Fruit fly (Drosophila melanogaster) whole organism, adult: ENCODE results near the gene Meltrin.

ENCODE experiments used
- CG11617 ChIP-seq: fragments of 200-800 bp; sonication (Bioruptor generic); optimal IDR thresholded peaks from 2 replicates; lab custom pipeline; 2017; ENCODE audit warnings: mild to moderate bottlenecking, missing biosample characterization, missing genetic modification reagents, missing genetic modification characterization
- CG12768 ChIP-seq: fragments of 200-800 bp; sonication (Bioruptor generic); optimal IDR thresholded peaks from 2 replicates; lab custom pipeline; 2017; ENCODE audit warnings: missing biosample characterization, missing genetic modification characterization, mild to moderate bottlenecking, moderate library complexity, missing genetic modification reagents
- CG14711 ChIP-seq: fragments of 200-800 bp; sonication (Bioruptor generic); optimal IDR thresholded peaks from 2 replicates; lab custom pipeline; 2018; ENCODE audit warnings: missing biosample characterization, mild to moderate bottlenecking, missing genetic modification characterization, moderate library complexity
- CG1620 ChIP-seq: fragments of 200-800 bp; sonication (Bioruptor generic); optimal IDR thresholded peaks from 2 replicates; lab custom pipeline; 2016; ENCODE audit warnings: missing biosample characterization, missing genetic modification characterization
- CG33017 ChIP-seq: fragments of 200-800 bp; sonication (Bioruptor generic); optimal IDR thresholded peaks from 2 replicates; lab custom pipeline; 2018; ENCODE audit warnings: missing biosample characterization, mild to moderate bottlenecking, missing genetic modification characterization, moderate library complexity
- CG5204 ChIP-seq: fragments of 200-800 bp; sonication (Bioruptor generic); optimal IDR thresholded peaks from 2 replicates; lab custom pipeline; 2016; ENCODE audit warnings: missing biosample characterization, missing genetic modification characterization
- CG7045 ChIP-seq: fragments of 200-800 bp; sonication (Bioruptor generic); optimal IDR thresholded peaks from 2 replicates; lab custom pipeline; 2017; ENCODE audit warnings: missing biosample characterization, mild to moderate bottlenecking, missing genetic modification characterization
- CG7101 ChIP-seq: fragments of 200-800 bp; sonication (Bioruptor generic); optimal IDR thresholded peaks from 2 replicates; lab custom pipeline; 2018; ENCODE audit warnings: missing biosample characterization, mild to moderate bottlenecking, missing genetic modification characterization, moderate library complexity
- Clk ChIP-seq: fragments of 200-800 bp; sonication (Bioruptor generic); optimal IDR thresholded peaks from 2 replicates; lab custom pipeline; 2017; ENCODE audit warnings: missing biosample characterization, missing genetic modification characterization
- Crg-1 ChIP-seq: fragments of 200-800 bp; sonication (Bioruptor generic); optimal IDR thresholded peaks from 2 replicates; lab custom pipeline; 2016; ENCODE audit warnings: missing biosample characterization, missing genetic modification characterization
- Hr96 ChIP-seq: fragments of 200-800 bp; sonication (Bioruptor generic); optimal IDR thresholded peaks from 2 replicates; lab custom pipeline; 2016; ENCODE audit warnings: missing biosample characterization, missing genetic modification characterization
- Mnt ChIP-seq: fragments of 200-800 bp; sonication (Bioruptor generic); optimal IDR thresholded peaks from 2 replicates; lab custom pipeline; 2016; ENCODE audit warnings: missing biosample characterization, mild to moderate bottlenecking, missing genetic modification characterization
- bab1 ChIP-seq: fragments of 200-800 bp; sonication (Bioruptor generic); optimal IDR thresholded peaks from 3 replicates; lab custom pipeline; 2019; ENCODE audit warnings: missing biosample characterization, mild to moderate bottlenecking, missing genetic modification characterization, moderate library complexity
- cic ChIP-seq: fragments of 200-800 bp; sonication (Bioruptor generic); optimal IDR thresholded peaks from 2 replicates; lab custom pipeline; 2017; ENCODE audit warnings: missing biosample characterization, mild to moderate bottlenecking, missing genetic modification characterization, moderate library complexity
- cnc ChIP-seq, 2 experiments: fragments of >200 bp; optimal IDR thresholded peaks; 2 replicates each; lab custom pipeline; 2017
- kay ChIP-seq: fragments of 200-800 bp; sonication (Bioruptor generic); peaks from one replicate; lab custom pipeline; 2016; ENCODE audit warnings: missing biosample characterization, missing genetic modification characterization, borderline replicate concordance
- ovo ChIP-seq: fragments of 200-800 bp; sonication (Bioruptor generic); optimal IDR thresholded peaks from 2 replicates; lab custom pipeline; 2016; ENCODE audit warnings: missing biosample characterization, missing genetic modification characterization
- pad ChIP-seq: fragments of 200-800 bp; sonication (Bioruptor generic); optimal IDR thresholded peaks from 3 replicates; lab custom pipeline; 2017; ENCODE audit warnings: missing biosample characterization, missing genetic modification characterization, mild to moderate bottlenecking, moderate library complexity, missing genetic modification reagents
- tj ChIP-seq: fragments of 200-800 bp; sonication (Bioruptor generic); optimal IDR thresholded peaks from 3 replicates; lab custom pipeline; 2017; ENCODE audit warnings: missing biosample characterization, mild to moderate bottlenecking, missing genetic modification characterization, moderate library complexity
- toe ChIP-seq: fragments of 200-800 bp; sonication (Bioruptor generic); optimal IDR thresholded peaks from 2 replicates; lab custom pipeline; 2016; ENCODE audit warnings: missing biosample characterization, missing genetic modification characterization

Meltrin gene

DNA sequence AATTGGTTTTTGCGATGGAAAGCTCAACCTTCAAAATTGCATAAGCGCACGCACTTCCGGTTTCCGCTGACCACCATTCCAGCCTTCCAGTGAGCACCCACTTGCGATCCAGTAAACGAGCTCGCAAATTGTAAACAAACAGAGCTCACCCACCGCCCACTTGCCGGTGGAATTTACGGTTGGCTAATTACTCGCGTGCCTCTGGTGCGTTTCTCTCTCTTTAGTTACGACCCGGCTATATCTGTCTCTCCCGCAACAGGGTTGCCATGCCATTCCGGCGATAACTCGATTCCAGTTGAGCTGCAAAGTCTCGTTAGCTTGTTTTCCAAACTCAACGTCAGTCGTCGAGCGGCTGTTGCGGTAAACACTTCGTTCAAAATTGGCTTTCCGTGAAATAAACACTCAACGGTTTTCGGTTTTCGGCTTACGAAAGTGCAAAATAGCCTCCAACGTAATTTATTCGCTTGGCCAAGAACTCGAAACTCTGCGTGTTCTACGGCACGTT lies 66.9 kb downstream of the Meltrin start, which contains the start of gene Cad88C:
TSS of gene Cad88C (plus strand) at position 360 of the 505 bp plus-strand sequence.
- TF ChIP-seq Mnt (GFP tag; lab: Kevin White, UChicago) (no peak), CG11617 (GFP tag; lab: Kevin White, UChicago) (no peak), cic (GFP tag; lab: Kevin White, UChicago) (no peak), CG14711 (tag; lab: Kevin White, UChicago) (peak; percentile 80), Crg-1 (GFP tag; lab: Kevin White, UChicago) (no peak), cnc (optimal IDR thresholded peaks at IDR 0.05; lab: Kevin White, UChicago) (no peak), CG7045 (no peak), tj (GFP tag; lab: Kevin White, UChicago) (peak; percentile 35), CG1620 (GFP tag; lab: Kevin White, UChicago) (no peak), bab1 (GFP tag; lab: Kevin White, UChicago) (no peak), pad (no peak)

DNA sequence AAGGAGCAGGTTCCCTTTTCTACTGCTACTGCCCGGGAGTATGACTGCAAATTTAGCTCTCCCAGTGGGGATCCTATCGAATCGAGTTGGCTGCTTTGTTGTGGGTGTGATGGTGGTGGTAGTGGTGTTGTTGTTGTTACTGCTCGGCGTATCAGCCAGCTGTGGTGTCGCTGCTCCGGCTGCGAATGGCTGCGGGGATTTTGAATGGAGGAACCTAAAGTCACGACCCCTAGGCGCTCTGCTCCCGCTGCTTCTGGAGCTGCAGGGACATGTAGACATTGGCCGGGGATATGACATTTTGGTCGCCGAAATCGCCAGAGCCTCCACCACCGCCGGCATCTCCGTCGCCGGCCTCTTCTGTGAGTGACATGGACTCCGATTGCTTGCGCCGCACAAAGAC lies 70.3 kb downstream of the Meltrin start:
- TF ChIP-seq cic (GFP tag; lab: Kevin White, UChicago), result no peak

DNA sequence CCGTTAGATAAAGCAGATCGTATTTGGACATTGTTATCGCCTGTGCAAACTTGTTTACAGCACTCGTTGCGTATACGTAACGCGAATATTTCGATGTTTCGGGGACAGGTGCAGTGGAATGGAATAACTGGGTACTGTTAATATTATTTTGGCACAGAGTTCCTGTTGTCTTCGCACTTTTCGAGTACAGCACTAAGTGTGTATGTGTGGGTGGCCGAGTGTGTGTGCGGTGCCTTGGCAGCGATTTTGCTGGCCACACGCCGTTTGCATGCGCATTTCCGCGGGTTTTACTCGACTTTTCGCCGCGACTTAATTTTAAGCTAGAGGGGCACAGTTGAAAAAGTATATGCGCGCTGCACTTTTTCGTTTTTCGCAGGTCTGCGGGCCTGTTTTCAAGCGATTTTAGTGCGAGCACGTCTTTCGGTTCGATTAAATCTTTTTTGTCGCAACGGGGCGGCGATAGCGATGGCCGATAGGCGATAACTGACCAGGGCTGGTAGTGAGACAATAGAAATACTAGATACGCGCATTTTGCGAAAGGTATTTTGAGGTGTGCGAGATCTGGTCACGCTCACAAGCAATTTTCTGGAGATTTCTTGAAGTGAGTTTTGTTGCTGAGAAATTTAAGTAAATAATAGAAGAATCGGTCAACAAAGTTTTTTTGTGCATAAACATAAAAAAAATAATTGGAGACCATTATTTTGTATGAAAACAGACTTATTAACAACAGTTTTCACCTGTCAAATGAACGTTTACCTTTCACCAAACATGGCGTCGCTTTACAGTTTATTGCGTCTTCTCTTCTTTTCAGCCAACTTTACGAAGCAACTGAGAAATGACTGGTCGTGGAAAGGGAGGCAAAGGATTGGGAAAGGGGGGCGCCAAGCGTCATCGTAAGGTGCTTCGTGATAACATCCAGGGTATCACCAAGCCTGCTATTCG lies 71.6 kb downstream of the Meltrin start, which contains the start of the genes put and His4r:
TSS of gene put (minus strand) at position 489 of the 942 bp plus-strand sequence.
TSS of gene His4r (plus strand) at position 541 of the 942 bp plus-strand sequence.
- TF ChIP-seq tj (GFP tag; lab: Kevin White, UChicago), result peak; percentile 55
- TF ChIP-seq pad, result no peak
- peak; percentile 64 for TF ChIP-seq kay (GFP tag; lab: Kevin White, UChicago)
- no peak for TF ChIP-seq Crg-1 (GFP tag; lab: Kevin White, UChicago)
- no peak for TF ChIP-seq cnc (optimal IDR thresholded peaks at IDR 0.05; lab: Kevin White, UChicago)
- peak; percentile 29 for TF ChIP-seq CG7101 (tag; lab: Kevin White, UChicago)
- no peak for TF ChIP-seq cic (GFP tag; lab: Kevin White, UChicago)
- TF ChIP-seq Clk (GFP tag; lab: Kevin White, UChicago), result no peak
- no peak for TF ChIP-seq CG11617 (GFP tag; lab: Kevin White, UChicago)
- no peak for TF ChIP-seq CG33017 (tag; lab: Kevin White, UChicago)
- TF ChIP-seq CG14711 (tag; lab: Kevin White, UChicago), result no peak
- TF ChIP-seq CG1620 (GFP tag; lab: Kevin White, UChicago), result no peak
- TF ChIP-seq CG5204, result no peak
- no peak for TF ChIP-seq CG12768 (GFP tag; lab: Kevin White, UChicago)
- peak; percentile 17 for TF ChIP-seq Mnt (GFP tag; lab: Kevin White, UChicago)
- TF ChIP-seq bab1 (GFP tag; lab: Kevin White, UChicago), result peak; percentile 33
- no peak for TF ChIP-seq Hr96
- TF ChIP-seq toe (GFP tag; lab: Kevin White, UChicago), result no peak
- TF ChIP-seq ovo, result no peak
- TF ChIP-seq CG7045, result no peak

DNA sequence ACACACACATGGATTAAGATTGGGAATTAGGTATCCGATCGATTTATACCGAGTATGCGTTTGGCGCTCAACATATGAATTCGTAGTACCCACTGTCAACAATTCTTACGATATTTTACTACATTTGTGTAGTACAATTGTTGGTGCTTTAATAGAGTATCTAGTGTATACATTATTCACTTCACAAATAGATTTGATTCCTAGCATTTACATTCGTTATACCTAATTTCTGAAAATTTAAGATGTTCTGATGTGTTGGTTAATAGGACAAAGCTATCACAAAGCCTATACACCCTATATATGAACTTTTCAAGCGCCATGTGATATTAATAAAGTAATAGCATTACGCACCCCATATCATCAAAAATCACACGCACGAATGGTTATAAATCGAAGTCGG lies 72.4 kb downstream of the Meltrin start:
- TF ChIP-seq pad, result no peak
- no peak for TF ChIP-seq cnc (optimal IDR thresholded peaks at IDR 0.05; lab: Kevin White, UChicago)
- no peak for TF ChIP-seq bab1 (GFP tag; lab: Kevin White, UChicago)

DNA sequence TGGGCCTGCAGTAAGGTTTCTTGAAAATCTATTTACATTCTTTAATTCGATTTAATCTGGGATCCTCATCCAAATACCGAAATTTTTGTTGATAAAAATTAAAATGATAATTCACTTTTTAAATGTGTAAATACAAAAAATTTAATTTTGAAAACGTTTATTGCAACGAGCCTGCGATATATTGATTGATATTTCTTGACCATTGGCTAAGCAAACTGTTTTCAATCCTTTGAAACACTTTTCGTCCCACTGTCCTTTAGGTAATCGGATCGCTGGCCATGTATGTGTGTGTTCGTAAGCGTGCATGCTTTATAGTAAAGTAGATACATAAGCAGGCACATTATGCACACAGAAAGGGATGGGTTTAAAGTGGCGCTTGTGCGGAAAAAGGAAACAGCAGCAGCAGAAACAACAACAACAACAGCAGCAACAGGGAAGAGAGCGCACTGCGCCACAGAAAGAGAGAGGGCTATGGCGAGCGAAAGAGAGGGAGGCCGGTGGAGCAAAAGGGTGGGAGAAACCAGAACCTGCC lies 72.9 kb downstream of the Meltrin start:
- TF ChIP-seq cnc (optimal IDR thresholded peaks at IDR 0.05; lab: Kevin White, UChicago), result no peak
- peak; percentile 59 for TF ChIP-seq CG7101 (tag; lab: Kevin White, UChicago)
- TF ChIP-seq pad, result peak; percentile 17
- TF ChIP-seq CG7045, result peak; percentile 76
- peak; percentile 41 for TF ChIP-seq Hr96
- TF ChIP-seq ovo, result peak; percentile 15
- TF ChIP-seq CG5204, result peak; percentile 74
- TF ChIP-seq tj (GFP tag; lab: Kevin White, UChicago), result peak; percentile 28
- peak; percentile 73 for TF ChIP-seq CG33017 (tag; lab: Kevin White, UChicago)
- TF ChIP-seq Clk (GFP tag; lab: Kevin White, UChicago), result no peak
- TF ChIP-seq Crg-1 (GFP tag; lab: Kevin White, UChicago), result no peak
- peak; percentile 67 for TF ChIP-seq CG11617 (GFP tag; lab: Kevin White, UChicago)
- peak; percentile 40 for TF ChIP-seq Mnt (GFP tag; lab: Kevin White, UChicago)
- TF ChIP-seq toe (GFP tag; lab: Kevin White, UChicago), result peak; percentile 62
- TF ChIP-seq CG14711 (tag; lab: Kevin White, UChicago), result peak; percentile 50
- peak; percentile 48 for TF ChIP-seq CG1620 (GFP tag; lab: Kevin White, UChicago)
- no peak for TF ChIP-seq bab1 (GFP tag; lab: Kevin White, UChicago)
- peak; percentile 21 for TF ChIP-seq cic (GFP tag; lab: Kevin White, UChicago)
- TF ChIP-seq CG12768 (GFP tag; lab: Kevin White, UChicago), result peak; percentile 55
- no peak for TF ChIP-seq kay (GFP tag; lab: Kevin White, UChicago)

DNA sequence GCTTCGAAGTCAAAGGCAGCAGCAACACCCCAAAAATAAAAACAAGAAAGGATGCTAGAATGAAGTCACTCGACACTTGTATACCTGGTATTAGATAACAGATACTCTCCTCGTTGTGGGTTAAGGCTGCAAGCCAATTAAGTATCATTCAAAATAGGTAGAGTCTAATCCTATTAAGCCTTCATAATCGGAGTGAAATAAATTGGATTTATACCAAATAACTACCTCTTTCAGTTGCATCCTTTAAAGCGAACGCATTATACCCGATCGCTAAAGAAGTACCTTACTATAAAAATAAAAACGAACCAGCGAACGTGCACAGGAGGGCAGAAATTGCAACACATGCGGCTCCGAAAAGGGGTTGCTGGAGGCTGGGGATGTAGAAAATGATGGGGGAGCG lies 74.5 kb downstream of the Meltrin start:
- no peak for TF ChIP-seq CG33017 (tag; lab: Kevin White, UChicago)
- TF ChIP-seq CG7045, result no peak
- TF ChIP-seq tj (GFP tag; lab: Kevin White, UChicago), result no peak
- TF ChIP-seq Hr96, result no peak
- TF ChIP-seq cic (GFP tag; lab: Kevin White, UChicago), result no peak
- no peak for TF ChIP-seq CG14711 (tag; lab: Kevin White, UChicago)
- no peak for TF ChIP-seq CG5204
- no peak for TF ChIP-seq kay (GFP tag; lab: Kevin White, UChicago)
- TF ChIP-seq CG1620 (GFP tag; lab: Kevin White, UChicago), result no peak
- no peak for TF ChIP-seq ovo
- no peak for TF ChIP-seq cnc (optimal IDR thresholded peaks at IDR 0.05; lab: Kevin White, UChicago)
- TF ChIP-seq Crg-1 (GFP tag; lab: Kevin White, UChicago), result no peak
- TF ChIP-seq pad, result no peak
- no peak for TF ChIP-seq Clk (GFP tag; lab: Kevin White, UChicago)
- TF ChIP-seq Mnt (GFP tag; lab: Kevin White, UChicago), result no peak
- no peak for TF ChIP-seq CG11617 (GFP tag; lab: Kevin White, UChicago)
